Worm (Caenorhabditis elegans) whole organism, L4/young adult: ENCODE results near the gene cdh-12.

Experiments
- W03F9.2 ChIP-seq: fragments of 150-350 bp; optimal IDR thresholded peaks from 2 replicates; lab custom pipeline; 2014; ENCODE audit warnings: missing biosample characterization, missing genetic modification characterization
- dao-5 ChIP-seq: sonication (generic microtip); optimal IDR thresholded peaks from 2 replicates; lab custom pipeline; 2016; ENCODE audit warnings: missing genotype, missing genetic modification characterization, moderate library complexity, missing compliant biosample characterization
- him-1 ChIP-seq: sonication (generic microtip); optimal IDR thresholded peaks from 2 replicates; lab custom pipeline; 2016; ENCODE audit warnings: missing genotype, missing genetic modification reagents, missing genetic modification characterization, missing compliant biosample characterization

Gene cdh-12

ce11 chrIII:1214121-1214673, 62.4 kb downstream of the cdh-12 start:
- TF ChIP-seq dao-5 (no peak), him-1 (tag; lab: Kevin White, UChicago) (no peak), W03F9.2 (tag; lab: Kevin White, UChicago) (no peak)

ce11 chrIII:1214680-1215079, 62.8 kb downstream of the cdh-12 start, which contains the start of gene Y119D3B.21:
TSS of gene Y119D3B.21 (plus strand) at chrIII:1215000.
- TF ChIP-seq W03F9.2 (tag; lab: Kevin White, UChicago) (no peak), him-1 (tag; lab: Kevin White, UChicago) (no peak), dao-5 (no peak)

ce11 chrIII:1216096-1216495, 64.3 kb downstream of the cdh-12 start:
- TF ChIP-seq him-1 (tag; lab: Kevin White, UChicago) (no peak), dao-5 (no peak), W03F9.2 (tag; lab: Kevin White, UChicago) (no peak)

- TF ChIP-seq W03F9.2 (tag; lab: Kevin White, UChicago) (no peak), dao-5 (no peak), him-1 (tag; lab: Kevin White, UChicago) (no peak)
Measured at ce11 chrIII:1218221-1218620, 66.4 kb downstream of the cdh-12 start.

- TF ChIP-seq dao-5 (no peak), him-1 (tag; lab: Kevin White, UChicago) (no peak), W03F9.2 (tag; lab: Kevin White, UChicago) (no peak)
Measured at ce11 chrIII:1218998-1219397, 67.2 kb downstream of the cdh-12 start.

- no peak for TF ChIP-seq him-1 (tag; lab: Kevin White, UChicago)
- TF ChIP-seq dao-5: no peak
- no peak for TF ChIP-seq W03F9.2 (tag; lab: Kevin White, UChicago)
Measured at ce11 chrIII:1220012-1220411, 68.2 kb downstream of the cdh-12 start.

ce11 chrIII:1221995-1222394, 70.2 kb downstream of the cdh-12 start:
- TF ChIP-seq W03F9.2 (tag; lab: Kevin White, UChicago) (no peak), dao-5 (no peak), him-1 (tag; lab: Kevin White, UChicago) (no peak)

ce11 chrIII:1223319-1224093, 71.7 kb downstream of the cdh-12 start:
- TF ChIP-seq dao-5 (no peak), him-1 (tag; lab: Kevin White, UChicago) (no peak), W03F9.2 (tag; lab: Kevin White, UChicago) (no peak)

ce11 chrIII:1225116-1225515, 73.3 kb downstream of the cdh-12 start:
- TF ChIP-seq him-1 (tag; lab: Kevin White, UChicago) (no peak), W03F9.2 (tag; lab: Kevin White, UChicago) (no peak), dao-5 (no peak)

- TF ChIP-seq him-1 (tag; lab: Kevin White, UChicago) (no peak), W03F9.2 (tag; lab: Kevin White, UChicago) (no peak), dao-5 (no peak)
Measured at ce11 chrIII:1225595-1225994, 73.8 kb downstream of the cdh-12 start.

- TF ChIP-seq him-1 (tag; lab: Kevin White, UChicago) (no peak), W03F9.2 (tag; lab: Kevin White, UChicago) (no peak), dao-5 (no peak)
Measured at ce11 chrIII:1226256-1226655, 74.4 kb downstream of the cdh-12 start.

- no peak for TF ChIP-seq W03F9.2 (tag; lab: Kevin White, UChicago)
Measured at ce11 chrIII:1228593-1228992, 76.7 kb downstream of the cdh-12 start.

- TF ChIP-seq him-1 (tag; lab: Kevin White, UChicago) (no peak), dao-5 (no peak), W03F9.2 (tag; lab: Kevin White, UChicago) (no peak)
Measured at ce11 chrIII:1229510-1229909, 77.7 kb downstream of the cdh-12 start.

- TF ChIP-seq dao-5 (no peak), him-1 (tag; lab: Kevin White, UChicago) (no peak), W03F9.2 (tag; lab: Kevin White, UChicago) (no peak)
Measured at ce11 chrIII:1230174-1230573, 78.3 kb downstream of the cdh-12 start, which contains the start of gene pes-4. TSS of gene pes-4 (minus strand) at chrIII:1230274.

- TF ChIP-seq W03F9.2 (tag; lab: Kevin White, UChicago): no peak
- no peak for TF ChIP-seq dao-5
- TF ChIP-seq him-1 (tag; lab: Kevin White, UChicago): no peak
Measured at ce11 chrIII:1230672-1231071, 78.8 kb downstream of the cdh-12 start.
